Fruit fly (Drosophila melanogaster) whole organism, wandering third instar larva: ENCODE results near the gene Agpat2.

Source experiments
- Abd-B ChIP-seq: fragments of >200 bp; optimal IDR thresholded peaks from 2 replicates; lab custom pipeline; 2017; ENCODE audit warnings: missing biosample characterization, missing genetic modification characterization
- CG32264 ChIP-seq: fragments of 200-800 bp; sonication (Bioruptor generic); optimal IDR thresholded peaks from 2 replicates; lab custom pipeline; 2016; ENCODE audit warnings: missing biosample characterization, missing genetic modification characterization
- CG9705 ChIP-seq: fragments of 200-800 bp; sonication (Bioruptor generic); optimal IDR thresholded peaks from 2 replicates; lab custom pipeline; 2018; ENCODE audit warnings: missing biosample characterization, mild to moderate bottlenecking, missing genetic modification characterization
- CrebA ChIP-seq: fragments of 200-800 bp; sonication (Bioruptor generic); optimal IDR thresholded peaks from 2 replicates; lab custom pipeline; 2016; ENCODE audit warnings: missing biosample characterization, mild to moderate bottlenecking, missing genetic modification characterization, borderline replicate concordance
- Dif ChIP-seq: fragments of 200-275, 200-300 bp; sonication (Bioruptor generic); optimal IDR thresholded peaks from 2 replicates; lab custom pipeline; 2018; ENCODE audit warnings: missing biosample characterization, missing genetic modification characterization; ENCODE audit not compliant: partially characterized antibody
- GATAd ChIP-seq: sonication (Bioruptor generic); optimal IDR thresholded peaks from 2 replicates; lab custom pipeline; 2016; ENCODE audit warnings: missing biosample characterization, missing genetic modification characterization
- HLH106 ChIP-seq: fragments of 200-800 bp; optimal IDR thresholded peaks from 3 replicates; lab custom pipeline; 2019; ENCODE audit warnings: missing biosample characterization, mild to moderate bottlenecking, missing genetic modification characterization, moderate library complexity
- Hnf4 ChIP-seq: fragments of 200-800 bp; sonication (Bioruptor generic); optimal IDR thresholded peaks from 2 replicates; lab custom pipeline; 2016; ENCODE audit warnings: missing biosample characterization, mild to moderate bottlenecking, missing genetic modification characterization
- Hr78 ChIP-seq: fragments of >200 bp; optimal IDR thresholded peaks from 2 replicates; lab custom pipeline; 2017; ENCODE audit warnings: missing biosample characterization, missing genetic modification characterization
- Hr83 ChIP-seq: fragments of 200-300 bp; sonication (Bioruptor generic); optimal IDR thresholded peaks from 2 replicates; lab custom pipeline; 2016; ENCODE audit warnings: missing biosample characterization, mild to moderate bottlenecking, missing genetic modification characterization, moderate library complexity; ENCODE audit not compliant: poor library complexity, severe bottlenecking
- Jra ChIP-seq: sonication (Bioruptor generic); optimal IDR thresholded peaks from 2 replicates; lab custom pipeline; 2016; ENCODE audit warnings: missing biosample characterization, missing genetic modification characterization
- Mio ChIP-seq: sonication (Bioruptor generic); optimal IDR thresholded peaks from 2 replicates; lab custom pipeline; 2016; ENCODE audit warnings: missing biosample characterization, missing genetic modification characterization
- OdsH ChIP-seq: fragments of 200-800 bp; sonication (Bioruptor generic); optimal IDR thresholded peaks from 2 replicates; lab custom pipeline; 2016; ENCODE audit warnings: missing biosample characterization, mild to moderate bottlenecking, missing genetic modification characterization
- Rel ChIP-seq, 2 experiments: fragments of 200-800 bp; sonication (Bioruptor generic) in 1 of 2; optimal IDR thresholded peaks; 2 replicates in 1 of 2; 3 replicates in 1 of 2; lab custom pipeline; 2016 to 2019; ENCODE audit warnings: mild to moderate bottlenecking in 2 of 2, missing biosample characterization in 2 of 2, missing genetic modification characterization in 2 of 2, moderate library complexity in 1 of 2
- Sp1 ChIP-seq: fragments of 200-800 bp; sonication (Bioruptor generic); optimal IDR thresholded peaks from 3 replicates; lab custom pipeline; 2019; ENCODE audit warnings: missing biosample characterization, mild to moderate bottlenecking, missing genetic modification characterization, moderate library complexity
- Vsx2 ChIP-seq: fragments of 200-300, 225-300 bp; sonication (Bioruptor generic); optimal IDR thresholded peaks from 2 replicates; lab custom pipeline; 2018; ENCODE audit warnings: missing biosample characterization, missing genetic modification characterization; ENCODE audit not compliant: partially characterized antibody
- br ChIP-seq: fragments of 200-800 bp; sonication (Bioruptor generic); optimal IDR thresholded peaks from 2 replicates; lab custom pipeline; 2016; ENCODE audit warnings: missing biosample characterization, missing genetic modification characterization
- brk ChIP-seq: fragments of 200-800 bp; sonication (Bioruptor generic); optimal IDR thresholded peaks from 2 replicates; lab custom pipeline; 2016; ENCODE audit warnings: missing biosample characterization, mild to moderate bottlenecking, missing genetic modification characterization
- dl ChIP-seq, 2 experiments: fragments of 175-275, 200-275 bp in 1 of 2; fragments of 200-275 bp in 1 of 2; sonication (Bioruptor generic); optimal IDR thresholded peaks; lab custom pipeline; 2018; ENCODE audit warnings: mild to moderate bottlenecking in 2 of 2, missing biosample characterization in 2 of 2, missing genetic modification characterization in 2 of 2, moderate library complexity in 2 of 2; ENCODE audit not compliant: partially characterized antibody in 2 of 2, insufficient read depth in 1 of 2
- dmrt93B ChIP-seq: fragments of 200-800 bp; sonication (Bioruptor generic); optimal IDR thresholded peaks from 2 replicates; lab custom pipeline; 2018; ENCODE audit warnings: missing biosample characterization, mild to moderate bottlenecking, missing genetic modification characterization
- dsf ChIP-seq: sonication (Bioruptor generic); optimal IDR thresholded peaks from 2 replicates; lab custom pipeline; 2016; ENCODE audit warnings: missing biosample characterization, missing genetic modification characterization, borderline replicate concordance
- ey ChIP-seq: fragments of 200-800 bp; sonication (Bioruptor generic); optimal IDR thresholded peaks from 2 replicates; lab custom pipeline; 2016; ENCODE audit warnings: missing biosample characterization, missing genetic modification characterization
- foxo ChIP-seq, 2 experiments: fragments of 200-800 bp; sonication (Bioruptor generic); optimal IDR thresholded peaks; 2 replicates in 1 of 2; 3 replicates in 1 of 2; lab custom pipeline; 2016 to 2017; ENCODE audit warnings: missing biosample characterization in 2 of 2, missing genetic modification characterization in 2 of 2
- fru ChIP-seq: fragments of 200-800 bp; sonication (Bioruptor generic); optimal IDR thresholded peaks from 3 replicates; lab custom pipeline; 2016; ENCODE audit warnings: missing biosample characterization, mild to moderate bottlenecking, missing genetic modification characterization
- h ChIP-seq: fragments of 200-800 bp; sonication (Bioruptor generic); optimal IDR thresholded peaks from 3 replicates; lab custom pipeline; 2016; ENCODE audit warnings: missing biosample characterization, mild to moderate bottlenecking, missing genetic modification characterization
- jim ChIP-seq: fragments of 175-275, 200-325 bp; sonication (Bioruptor generic); optimal IDR thresholded peaks from 2 replicates; lab custom pipeline; 2016; ENCODE audit warnings: missing biosample characterization, mild to moderate bottlenecking, missing genetic modification characterization
- pan ChIP-seq: fragments of >200 bp; optimal IDR thresholded peaks from 2 replicates; lab custom pipeline; 2017
- psq ChIP-seq: fragments of 200-800 bp; sonication (Bioruptor generic); optimal IDR thresholded peaks from 3 replicates; lab custom pipeline; 2017; ENCODE audit warnings: missing biosample characterization, mild to moderate bottlenecking, missing genetic modification characterization, moderate library complexity
- rgr ChIP-seq: fragments of 200-800 bp; sonication (Bioruptor generic); optimal IDR thresholded peaks from 3 replicates; lab custom pipeline; 2016; ENCODE audit warnings: missing biosample characterization, mild to moderate bottlenecking, missing genetic modification characterization
- sage ChIP-seq: fragments of 200-800 bp; sonication (Bioruptor generic); optimal IDR thresholded peaks from 2 replicates; lab custom pipeline; 2016; ENCODE audit warnings: missing biosample characterization, mild to moderate bottlenecking, missing genetic modification characterization
- sv ChIP-seq: fragments of 200-800 bp; sonication (Bioruptor generic); optimal IDR thresholded peaks from 3 replicates; lab custom pipeline; 2016; ENCODE audit warnings: missing biosample characterization, missing genetic modification characterization
- tai ChIP-seq: sonication (Bioruptor generic); optimal IDR thresholded peaks from 2 replicates; lab custom pipeline; 2016; ENCODE audit warnings: missing biosample characterization, missing genetic modification characterization
- usp ChIP-seq: fragments of >200 bp; optimal IDR thresholded peaks from 2 replicates; lab custom pipeline; 2017; ENCODE audit warnings: missing biosample characterization, missing genetic modification characterization
- woc ChIP-seq: sonication (Bioruptor generic); optimal IDR thresholded peaks from 2 replicates; lab custom pipeline; 2016; ENCODE audit warnings: missing biosample characterization, mild to moderate bottlenecking, missing genetic modification characterization

Agpat2 gene

DNA sequence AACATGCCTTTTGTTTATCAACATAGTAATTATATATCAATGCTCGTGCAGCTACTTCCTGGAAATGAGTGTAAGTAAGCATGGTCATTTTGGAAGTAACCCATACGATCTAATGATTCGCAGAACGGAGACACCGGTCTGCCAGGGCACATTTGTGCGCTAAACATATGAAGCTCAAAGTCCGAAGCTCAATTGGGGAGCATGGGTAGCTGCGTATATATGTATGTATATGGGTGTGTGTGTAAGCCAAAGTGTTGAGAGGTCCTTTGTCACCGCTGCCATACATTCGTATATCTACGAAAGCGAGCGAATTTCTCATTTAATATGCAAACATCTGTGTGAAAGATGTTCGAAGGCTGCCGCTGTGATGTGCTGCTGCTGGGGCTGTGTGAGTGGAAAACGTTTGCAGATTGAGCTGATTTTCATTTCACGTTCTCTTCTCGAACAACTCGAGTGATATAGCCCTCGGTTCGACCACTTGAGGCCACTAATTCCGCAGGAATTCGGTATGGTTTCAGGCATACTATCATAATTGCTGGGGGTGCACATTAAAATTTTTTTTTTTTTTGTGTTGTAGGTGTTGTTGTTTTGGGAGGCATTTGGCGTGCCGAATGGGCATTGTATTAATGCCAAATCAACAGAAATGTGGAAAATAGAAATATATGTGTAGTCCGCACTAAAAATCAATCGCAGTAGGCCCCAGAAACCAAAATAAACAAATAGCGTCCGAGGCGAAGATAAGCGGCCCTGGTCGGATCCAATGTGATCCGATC is 45.5 kb downstream of the Agpat2 start:
- TF ChIP-seq pan (lab: Kevin White, UChicago) (no peak), tai (GFP tag; lab: Kevin White, UChicago) (no peak), psq (GFP tag; lab: Kevin White, UChicago) (no peak), jim (no peak), GATAd (GFP tag; lab: Kevin White, UChicago) (no peak)
- TF ChIP-seq, all 38 proteins: peak for 0

DNA sequence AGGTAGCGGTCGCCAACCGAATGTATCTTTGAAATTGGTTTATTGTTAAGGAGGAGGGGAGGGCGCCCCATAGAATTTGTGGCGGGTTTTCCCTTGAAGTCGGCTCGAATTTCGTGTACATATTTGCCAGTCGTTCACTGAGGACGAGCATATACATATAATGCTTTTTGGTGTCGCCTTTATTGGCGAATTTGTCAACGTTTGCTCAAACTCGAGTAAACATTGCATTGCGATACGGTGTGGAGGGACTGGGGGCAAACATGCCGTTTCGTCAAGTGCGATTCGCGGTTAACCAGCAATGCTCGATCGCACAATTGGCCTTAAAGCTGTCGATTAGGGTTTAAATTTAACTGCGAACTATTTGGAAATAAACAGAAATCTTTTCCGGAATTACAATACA is 46.2 kb downstream of the Agpat2 start:
- TF ChIP-seq rgr (GFP tag; lab: Kevin White, UChicago) (peak; percentile 26), dsf (GFP tag; lab: Kevin White, UChicago) (no peak), h (GFP tag; lab: Kevin White, UChicago) (peak; percentile 12), dl (GFP tag; optimal IDR thresholded peaks at IDR 0.05; lab: Kevin White, UChicago; ENCODE audit: insufficient read depth in 1 of 2, partially characterized antibody in 2 of 2) (no peak), Hnf4 (peak; percentile 6), brk (GFP tag; lab: Kevin White, UChicago) (no peak), woc (no peak), HLH106 (tag; lab: Kevin White, UChicago) (peak; percentile 5), usp (GFP tag; lab: Kevin White, UChicago) (no peak), Vsx2 (no peak), sv (GFP tag; lab: Kevin White, UChicago) (no peak), OdsH (GFP tag; lab: Kevin White, UChicago) (peak; percentile 41), Abd-B (GFP tag; lab: Kevin White, UChicago) (no peak), Rel (GFP tag; optimal IDR thresholded peaks at IDR 0.05; lab: Kevin White, UChicago) (no peak), Rel (tag; optimal IDR thresholded peaks at IDR 0.05; lab: Kevin White, UChicago) (peak; percentile 48), Hr83 (GFP tag; lab: Kevin White, UChicago) (peak; percentile 11), Mio (no peak), foxo (GFP tag; optimal IDR thresholded peaks at IDR 0.05; lab: Kevin White, UChicago) (peak in 1 of 2 experiments; percentile 5), psq (GFP tag; lab: Kevin White, UChicago) (no peak), dmrt93B (GFP tag; lab: Kevin White, UChicago) (no peak), pan (lab: Kevin White, UChicago) (no peak), CrebA (no peak), fru (GFP tag; lab: Kevin White, UChicago) (no peak), CG9705 (GFP tag; lab: Kevin White, UChicago) (no peak), Dif (GFP tag; lab: Kevin White, UChicago) (no peak), Sp1 (GFP tag; lab: Kevin White, UChicago) (peak; percentile 21)

DNA sequence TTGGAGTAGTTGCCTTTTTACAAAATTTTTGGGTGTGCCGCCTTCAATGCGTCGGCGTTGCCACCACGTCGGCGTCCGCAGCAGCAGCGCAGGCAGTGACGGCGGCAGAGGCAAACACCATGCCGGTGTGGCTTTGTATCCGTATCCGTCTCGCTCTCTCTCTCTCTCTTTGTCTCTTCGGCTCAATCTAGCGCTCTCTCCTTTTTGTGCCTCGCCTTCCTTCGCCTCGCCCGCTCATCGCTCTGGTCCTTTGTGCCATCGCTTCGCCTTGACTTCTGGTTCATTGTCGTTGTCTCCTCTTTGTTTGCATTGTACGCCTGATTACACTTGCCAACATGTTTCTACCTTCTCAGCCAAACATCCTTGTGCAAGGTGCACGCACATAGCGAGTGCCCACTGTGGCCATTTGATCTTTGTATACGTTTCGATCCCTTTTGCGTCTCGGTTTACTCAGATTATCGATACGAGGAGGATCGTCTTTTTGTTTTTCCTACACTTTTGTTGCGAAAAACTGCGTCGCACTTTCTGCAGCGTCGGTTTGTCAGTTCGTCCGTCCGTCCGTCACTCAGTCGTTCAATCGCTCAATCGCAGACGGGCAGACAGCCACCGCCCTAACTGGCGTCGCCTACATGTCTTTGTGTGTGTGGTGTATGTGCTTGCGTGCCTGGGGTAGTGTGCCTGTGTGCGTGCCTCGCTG is 47.3 kb downstream of the Agpat2 start:
- TF ChIP-seq dl (GFP tag; optimal IDR thresholded peaks at IDR 0.05; lab: Kevin White, UChicago; ENCODE audit: insufficient read depth in 1 of 2, partially characterized antibody in 2 of 2) = peak; percentile 83 to 87
- peak; percentile 1 for TF ChIP-seq CG32264 (GFP tag; lab: Kevin White, UChicago)
- TF ChIP-seq foxo (GFP tag; optimal IDR thresholded peaks at IDR 0.05; lab: Kevin White, UChicago) = peak in 1 of 2 experiments; percentile 84
- TF ChIP-seq ey (GFP tag; lab: Kevin White, UChicago) = peak; percentile 81
- no peak for TF ChIP-seq Rel (GFP tag; optimal IDR thresholded peaks at IDR 0.05; lab: Kevin White, UChicago)
- peak; percentile 52 for TF ChIP-seq Rel (tag; optimal IDR thresholded peaks at IDR 0.05; lab: Kevin White, UChicago)
- peak; percentile 73 for TF ChIP-seq br (GFP tag; lab: Kevin White, UChicago)
- peak; percentile 60 for TF ChIP-seq Jra (GFP tag; lab: Kevin White, UChicago)
- peak; percentile 14 for TF ChIP-seq Vsx2
- TF ChIP-seq jim = no peak
- peak; percentile 64 for TF ChIP-seq woc
- TF ChIP-seq dmrt93B (GFP tag; lab: Kevin White, UChicago) = peak; percentile 35
- peak; percentile 71 for TF ChIP-seq rgr (GFP tag; lab: Kevin White, UChicago)
- TF ChIP-seq fru (GFP tag; lab: Kevin White, UChicago) = peak; percentile 84
- TF ChIP-seq CrebA = no peak
- TF ChIP-seq Hnf4 = peak; percentile 79
- TF ChIP-seq psq (GFP tag; lab: Kevin White, UChicago) = peak; percentile 100
- TF ChIP-seq h (GFP tag; lab: Kevin White, UChicago) = peak; percentile 81
- peak; percentile 37 for TF ChIP-seq brk (GFP tag; lab: Kevin White, UChicago)
- no peak for TF ChIP-seq tai (GFP tag; lab: Kevin White, UChicago)
- TF ChIP-seq Sp1 (GFP tag; lab: Kevin White, UChicago) = peak; percentile 67
- no peak for TF ChIP-seq usp (GFP tag; lab: Kevin White, UChicago)
- peak; percentile 49 for TF ChIP-seq OdsH (GFP tag; lab: Kevin White, UChicago)
- TF ChIP-seq CG9705 (GFP tag; lab: Kevin White, UChicago) = peak; percentile 36
- TF ChIP-seq Abd-B (GFP tag; lab: Kevin White, UChicago) = no peak
- peak; percentile 48 for TF ChIP-seq sage (GFP tag; lab: Kevin White, UChicago)
- peak; percentile 77 for TF ChIP-seq Dif (GFP tag; lab: Kevin White, UChicago)
- TF ChIP-seq Hr83 (GFP tag; lab: Kevin White, UChicago) = no peak
- no peak for TF ChIP-seq sv (GFP tag; lab: Kevin White, UChicago)
- peak; percentile 59 for TF ChIP-seq HLH106 (tag; lab: Kevin White, UChicago)
- TF ChIP-seq Hr78 (GFP tag; lab: Kevin White, UChicago) = no peak
